Worm (Caenorhabditis elegans) whole organism, L2 larva: ENCODE results near the gene R10E12.2.

ENCODE experiments used
- aly-2 ChIP-seq: fragments of 150-350 bp; optimal IDR thresholded peaks from 2 replicates; lab custom pipeline; 2014; ENCODE audit warnings: missing biosample characterization, missing genetic modification characterization
- lin-39 ChIP-seq: fragments of 150-350 bp; optimal IDR thresholded peaks from 2 replicates; lab custom pipeline; 2014; ENCODE audit warnings: missing biosample characterization, missing genetic modification reagents, missing genetic modification characterization
- lsy-2 ChIP-seq, 2 experiments: fragments of 150-350 bp in 1 of 2; sonication (generic microtip) in 1 of 2; optimal IDR thresholded peaks; 2 replicates each; lab custom pipeline; 2014 to 2017; ENCODE audit warnings: missing biosample characterization in 2 of 2, missing genetic modification characterization in 2 of 2
- unc-39 ChIP-seq: fragments of 150-350 bp; optimal IDR thresholded peaks from 2 replicates; lab custom pipeline; 2014; ENCODE audit warnings: missing biosample characterization, missing genetic modification characterization
- unc-62 ChIP-seq: fragments of 150-350 bp; optimal IDR thresholded peaks from 2 replicates; lab custom pipeline; 2014; ENCODE audit warnings: missing biosample characterization, missing genetic modification reagents, missing genetic modification characterization

DNA sequence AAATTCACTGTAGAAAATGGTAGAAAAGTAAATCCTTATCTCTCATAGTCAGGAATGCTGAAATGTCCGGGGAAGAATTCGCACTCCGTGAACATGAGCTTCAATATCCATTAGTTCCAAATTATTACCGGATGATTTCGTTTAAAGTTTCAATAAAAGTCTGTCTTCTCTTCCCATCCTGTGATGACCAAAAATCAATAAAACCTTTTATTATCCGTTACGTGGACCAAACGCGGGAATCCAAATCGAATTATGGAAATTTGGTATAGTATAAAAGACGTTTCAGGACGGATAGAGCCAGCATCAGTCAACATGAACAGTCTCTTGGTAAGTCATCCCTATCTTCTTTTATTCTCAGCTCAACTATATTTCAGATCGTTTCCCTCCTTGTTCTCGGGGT is 30.5 kb upstream of the R10E12.2 start, which contains the start of gene C05B5.11:
- TF ChIP-seq lsy-2 (tag; optimal IDR thresholded peaks at IDR 0.05; lab: Kevin White, UChicago) (no peak), unc-62 (GFP tag; lab: Kevin White, UChicago) (no peak), lin-39 (no peak), unc-39 (tag; lab: Kevin White, UChicago) (no peak), aly-2 (tag; lab: Kevin White, UChicago) (no peak)
